Worm (Caenorhabditis elegans): Measurements from ENCODE around the gene K03H6.1.
A peak's percentile ranks its signal among the peaks of the same experiment; 100 is the strongest.

Gene K03H6.1

ce11 chrIV:1522358-1522757 is 1.2 kb upstream of the K03H6.1 start:
- TF ChIP-seq sea-1 (GFP tag; conservative IDR thresholded peaks at IDR 0.05) = no peak
- TF ChIP-seq aly-1 (tag; optimal IDR thresholded peaks at IDR 0.05) = no peak
- no peak for TF ChIP-seq ceh-13 (GFP tag; optimal IDR thresholded peaks at IDR 0.05)
- no peak for TF ChIP-seq tra-4 (tag; optimal IDR thresholded peaks at IDR 0.05)
- TF ChIP-seq flt-1 (GFP tag; IDR thresholded peaks at IDR 0.05) = no peak
- TF ChIP-seq tbx-11 (GFP tag; IDR thresholded peaks at IDR 0.05) = no peak
- no peak for TF ChIP-seq hmbx-1 (tag; optimal IDR thresholded peaks at IDR 0.05)
- TF ChIP-seq hmg-4 (GFP tag; optimal IDR thresholded peaks at IDR 0.05) = no peak
- TF ChIP-seq F13C5.2 (tag; optimal IDR thresholded peaks at IDR 0.05) = no peak

DNA sequence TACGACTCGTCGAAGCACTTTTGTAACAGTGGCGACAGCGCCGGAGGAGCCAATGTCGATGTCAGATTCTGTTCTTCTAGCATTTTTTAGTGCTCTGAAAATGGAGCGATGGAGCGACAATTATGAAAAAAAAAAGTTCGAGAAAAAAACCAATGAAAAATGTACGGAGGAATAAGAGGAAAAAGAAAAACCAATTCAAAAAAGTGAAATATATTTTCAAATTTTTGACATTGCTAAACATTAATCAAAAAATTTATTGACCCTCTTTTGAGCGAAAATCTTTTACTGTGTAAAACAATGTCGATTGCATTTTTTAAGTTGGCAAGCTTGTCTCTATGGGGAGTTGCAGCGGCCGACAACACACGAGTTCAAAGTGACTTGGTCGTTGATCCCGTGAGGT is 12.8 kb downstream of the K03H6.1 start, which contains the start of gene K03H6.5:
Gene K03H6.5 (minus strand): TSS at position 101 of the 400 bp plus-strand sequence.
- TF ChIP-seq B0310.2 (tag; optimal IDR thresholded peaks at IDR 0.05) = no peak
- no peak for TF ChIP-seq ceh-13 (GFP tag; optimal IDR thresholded peaks at IDR 0.05)
- no peak for TF ChIP-seq ets-7 (tag; optimal IDR thresholded peaks at IDR 0.05)
- no peak for TF ChIP-seq scrt-1 (GFP tag; IDR thresholded peaks at IDR 0.05)
- no peak for TF ChIP-seq tbx-37 (GFP tag; conservative IDR thresholded peaks at IDR 0.05)
- no peak for TF ChIP-seq ama-1 (optimal IDR thresholded peaks at IDR 0.05)
- TF ChIP-seq F13C5.2 (tag; optimal IDR thresholded peaks at IDR 0.05) = no peak
- no peak for TF ChIP-seq hmg-4 (GFP tag; optimal IDR thresholded peaks at IDR 0.05)
- no peak for TF ChIP-seq flt-1 (GFP tag; IDR thresholded peaks at IDR 0.05)
- TF ChIP-seq tbx-11 (GFP tag; IDR thresholded peaks at IDR 0.05) = no peak
- no peak for TF ChIP-seq aly-1 (tag; optimal IDR thresholded peaks at IDR 0.05)
- TF ChIP-seq hmbx-1 (tag; optimal IDR thresholded peaks at IDR 0.05) = no peak
- no peak for TF ChIP-seq tra-4 (tag; optimal IDR thresholded peaks at IDR 0.05)
- TF ChIP-seq sea-1 (GFP tag; conservative IDR thresholded peaks at IDR 0.05) = no peak
- TF ChIP-seq pes-1 (GFP tag; IDR thresholded peaks at IDR 0.05) = no peak
- no peak for TF ChIP-seq ceh-36 (tag; optimal IDR thresholded peaks at IDR 0.05)
- TF ChIP-seq hnd-1 (tag; optimal IDR thresholded peaks at IDR 0.05) = no peak

DNA sequence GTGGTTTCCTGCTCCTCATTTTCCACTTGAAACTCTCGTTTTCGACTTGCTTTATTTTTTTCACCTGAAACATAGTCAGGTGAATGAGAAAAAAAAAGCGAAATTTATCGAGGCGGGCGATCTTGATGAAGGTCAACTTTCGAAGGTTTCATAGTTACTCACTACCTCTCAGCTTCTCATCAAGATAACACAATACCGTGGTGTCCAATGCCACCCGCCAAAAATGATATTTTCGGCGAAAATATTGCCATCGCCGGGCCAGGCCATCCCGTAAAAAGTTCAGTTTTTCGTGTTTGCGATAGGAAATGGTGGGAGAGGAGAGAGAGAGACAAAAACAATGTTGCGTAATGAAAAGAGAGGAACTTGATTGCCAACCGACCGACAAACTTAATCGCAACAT is 23.6 kb downstream of the K03H6.1 start:
- TF ChIP-seq aly-1 (tag; optimal IDR thresholded peaks at IDR 0.05) = no peak
- TF ChIP-seq scrt-1 (GFP tag; IDR thresholded peaks at IDR 0.05) = no peak
- no peak for TF ChIP-seq ceh-36 (tag; optimal IDR thresholded peaks at IDR 0.05)
- TF ChIP-seq B0310.2 (tag; optimal IDR thresholded peaks at IDR 0.05) = no peak
- no peak for TF ChIP-seq ets-7 (tag; optimal IDR thresholded peaks at IDR 0.05)

- no peak for TF ChIP-seq ama-1 (optimal IDR thresholded peaks at IDR 0.05)
These were observed 24.9 kb downstream of the K03H6.1 start, which contains the start of gene col-107 for ce11 chrIV:1548457-1548861. Gene col-107 (plus strand): TSS chrIV:1548721.

ce11 chrIV:1549095-1550093 is 25.9 kb downstream of the K03H6.1 start:
- TF ChIP-seq tra-4 (tag; optimal IDR thresholded peaks at IDR 0.05) = no peak
- TF ChIP-seq aly-1 (tag; optimal IDR thresholded peaks at IDR 0.05) = peak; percentile 1
- TF ChIP-seq pes-1 (GFP tag; IDR thresholded peaks at IDR 0.05) = no peak
- TF ChIP-seq F13C5.2 (tag; optimal IDR thresholded peaks at IDR 0.05) = no peak

- TF ChIP-seq hmbx-1 (tag; optimal IDR thresholded peaks at IDR 0.05) (no peak), flt-1 (GFP tag; IDR thresholded peaks at IDR 0.05) (no peak), scrt-1 (GFP tag; IDR thresholded peaks at IDR 0.05) (no peak), ama-1 (optimal IDR thresholded peaks at IDR 0.05) (no peak), F13C5.2 (tag; optimal IDR thresholded peaks at IDR 0.05) (no peak), ets-7 (tag; optimal IDR thresholded peaks at IDR 0.05) (no peak), ceh-36 (tag; optimal IDR thresholded peaks at IDR 0.05) (no peak), pes-1 (GFP tag; IDR thresholded peaks at IDR 0.05) (no peak), sea-1 (GFP tag; conservative IDR thresholded peaks at IDR 0.05) (no peak), hnd-1 (tag; optimal IDR thresholded peaks at IDR 0.05) (no peak), hmg-4 (GFP tag; optimal IDR thresholded peaks at IDR 0.05) (no peak), tra-4 (tag; optimal IDR thresholded peaks at IDR 0.05) (no peak), ceh-13 (GFP tag; optimal IDR thresholded peaks at IDR 0.05) (no peak)
These were observed 26.6 kb downstream of the K03H6.1 start, which contains the start of gene C34H4.5 for ce11 chrIV:1550131-1550530. Gene C34H4.5 (minus strand): TSS chrIV:1550231.

ce11 chrIV:1550578-1550977 is 27.1 kb downstream of the K03H6.1 start, which contains the start of gene tag-244:
Gene tag-244 (plus strand): TSS chrIV:1550878.
- TF ChIP-seq ceh-13 (GFP tag; optimal IDR thresholded peaks at IDR 0.05) (no peak), ceh-36 (tag; optimal IDR thresholded peaks at IDR 0.05) (no peak), sea-1 (GFP tag; conservative IDR thresholded peaks at IDR 0.05) (no peak), scrt-1 (GFP tag; IDR thresholded peaks at IDR 0.05) (no peak), aly-1 (tag; optimal IDR thresholded peaks at IDR 0.05) (no peak), tbx-11 (GFP tag; IDR thresholded peaks at IDR 0.05) (no peak), ama-1 (optimal IDR thresholded peaks at IDR 0.05) (no peak), hmbx-1 (tag; optimal IDR thresholded peaks at IDR 0.05) (no peak), hnd-1 (tag; optimal IDR thresholded peaks at IDR 0.05) (no peak), B0310.2 (tag; optimal IDR thresholded peaks at IDR 0.05) (no peak), F13C5.2 (tag; optimal IDR thresholded peaks at IDR 0.05) (no peak)
